ENCODE assay signal across 3 fruit fly cellular contexts in genomic region chr3L:24535908-24536307, dm6.
TF ChIP-seq lines count a peak whose summit lies in the region.

No protein-coding gene starts in this region.

- TF ChIP-seq CTCF in whole organism, embryonic (GFP tag; optimal IDR thresholded peaks at IDR 0.05; lab: Kevin White, UChicago), result no peak

TF ChIP-seq in whole organism, embryonic, 481 proteins besides CTCF, POLR2A, EP300 and RAD21 (continues in another document):
- TF ChIP-seq shn (GFP tag; optimal IDR thresholded peaks at IDR 0.05; lab: Kevin White, UChicago) (no peak), lmd (GFP tag; IDR thresholded peaks at IDR 0.05; lab: Robert Waterston, UW) (no peak), CG34224 (GFP tag; IDR thresholded peaks at IDR 0.05; lab: Robert Waterston, UW; ENCODE audit: partially characterized antibody) (peak; percentile 76), gro (GFP tag; optimal IDR thresholded peaks at IDR 0.05; lab: Kevin White, UChicago) (no peak), CG11093 (GFP tag; IDR thresholded peaks at IDR 0.05; lab: Robert Waterston, UW) (no peak), CG12659 (GFP tag; optimal IDR thresholded peaks at IDR 0.05; lab: Kevin White, UChicago) (peak; percentile 12), CG10366 (GFP tag; IDR thresholded peaks at IDR 0.05; lab: Robert Waterston, UW) (no peak), zen (tag; optimal IDR thresholded peaks at IDR 0.05; lab: Kevin White, UChicago) (peak; percentile 19), CG17385 (GFP tag; optimal IDR thresholded peaks at IDR 0.05; lab: Kevin White, UChicago) (no peak), lov (optimal IDR thresholded peaks at IDR 0.05; lab: Kevin White, UChicago) (no peak), lov (GFP tag; IDR thresholded peaks at IDR 0.05; lab: Robert Waterston, UW) (no peak), YL-1 (GFP tag; optimal IDR thresholded peaks at IDR 0.05; lab: Kevin White, UChicago) (no peak), CrebB (tag; optimal IDR thresholded peaks at IDR 0.05; lab: Kevin White, UChicago) (no peak), Doc2 (GFP tag; IDR thresholded peaks at IDR 0.05; lab: Robert Waterston, UW) (no peak), Sry-β (GFP tag; optimal IDR thresholded peaks at IDR 0.05; lab: Kevin White, UChicago) (no peak), usp (GFP tag; optimal IDR thresholded peaks at IDR 0.05; lab: Kevin White, UChicago) (no peak), lilli (GFP tag; optimal IDR thresholded peaks at IDR 0.05; lab: Kevin White, UChicago) (no peak), CG11723 (GFP tag; optimal IDR thresholded peaks at IDR 0.05; lab: Kevin White, UChicago) (peak; percentile 48), Fer1 (GFP tag; optimal IDR thresholded peaks at IDR 0.05; lab: Kevin White, UChicago) (no peak), sens (GFP tag; lab: Kevin White, UChicago) (peak; percentile 30), Lim3 (GFP tag; IDR thresholded peaks at IDR 0.05; lab: Robert Waterston, UW) (no peak), ewg (GFP tag; optimal IDR thresholded peaks at IDR 0.05; lab: Kevin White, UChicago) (no peak), CG12942 (GFP tag; optimal IDR thresholded peaks at IDR 0.05; lab: Kevin White, UChicago) (no peak), CG6813 (GFP tag; optimal IDR thresholded peaks at IDR 0.05; lab: Kevin White, UChicago) (no peak), Awh (GFP tag; IDR thresholded peaks at IDR 0.05; lab: Robert Waterston, UW) (no peak), Ssrp (tag; optimal IDR thresholded peaks at IDR 0.05; lab: Kevin White, UChicago) (no peak), CG33213 (GFP tag; optimal IDR thresholded peaks at IDR 0.05; lab: Kevin White, UChicago) (peak; percentile 75), gcm (GFP tag; optimal IDR thresholded peaks at IDR 0.05; lab: Kevin White, UChicago) (no peak), CG17359 (tag; optimal IDR thresholded peaks at IDR 0.05; lab: Kevin White, UChicago) (peak; percentile 49), Hey (tag; optimal IDR thresholded peaks at IDR 0.05; lab: Kevin White, UChicago) (no peak), ash1 (GFP tag; optimal IDR thresholded peaks at IDR 0.05; lab: Kevin White, UChicago) (no peak), Atf6 (GFP tag; IDR thresholded peaks at IDR 0.05; lab: Robert Waterston, UW) (no peak), fd3F (GFP tag; optimal IDR thresholded peaks at IDR 0.05; lab: Kevin White, UChicago) (no peak)

TF ChIP-seq in whole organism, prepupa, 60 proteins besides CTCF, POLR2A, EP300 and RAD21:
- TF ChIP-seq net (GFP tag; optimal IDR thresholded peaks at IDR 0.05; lab: Kevin White, UChicago) (no peak), acj6 (GFP tag; optimal IDR thresholded peaks at IDR 0.05; lab: Kevin White, UChicago) (no peak), CG8119 (GFP tag; IDR thresholded peaks at IDR 0.05; lab: Robert Waterston, UW) (no peak), CG6163 (GFP tag; IDR thresholded peaks at IDR 0.05; lab: Robert Waterston, UW) (no peak), Eip78C (GFP tag; lab: Kevin White, UChicago) (peak; percentile 46), Eip93F (GFP tag; optimal IDR thresholded peaks at IDR 0.05; lab: Kevin White, UChicago) (no peak), CG4318 (GFP tag; optimal IDR thresholded peaks at IDR 0.05; lab: Kevin White, UChicago) (no peak), CG31627 (GFP tag; optimal IDR thresholded peaks at IDR 0.05; lab: Kevin White, UChicago) (no peak), Sox15 (GFP tag; optimal IDR thresholded peaks at IDR 0.05; lab: Kevin White, UChicago) (no peak), svp (GFP tag; lab: Kevin White, UChicago) (peak; percentile 61), achi (GFP tag; optimal IDR thresholded peaks at IDR 0.05; lab: Kevin White, UChicago) (no peak), CG6792 (GFP tag; optimal IDR thresholded peaks at IDR 0.05; lab: Kevin White, UChicago) (no peak), CG6808 (GFP tag; optimal IDR thresholded peaks at IDR 0.05; lab: Kevin White, UChicago) (no peak), CG3032 (tag; optimal IDR thresholded peaks at IDR 0.05; lab: Kevin White, UChicago) (no peak), eg (GFP tag; IDR thresholded peaks at IDR 0.05; lab: Robert Waterston, UW) (no peak)
TF ChIP-seq in whole organism, prepupa: peak in this region for 2.

TF ChIP-seq in whole organism, wandering third instar larva, 38 proteins besides CTCF, POLR2A, EP300 and RAD21:
- TF ChIP-seq N (GFP tag; optimal IDR thresholded peaks at IDR 0.05; lab: Kevin White, UChicago) (peak; percentile 24), Dif (GFP tag; optimal IDR thresholded peaks at IDR 0.05; lab: Kevin White, UChicago; ENCODE audit: partially characterized antibody) (no peak)
